Fruit fly (Drosophila melanogaster) whole organism, pupa: ENCODE results near the gene mat.

ENCODE experiments used
- CG10348 ChIP-seq: fragments of 200-800 bp; sonication (Bioruptor generic); IDR thresholded peaks from 2 replicates; pipeline ENCODE4 v1.3.6; 2022; ENCODE audit warnings: missing biosample characterization, missing genetic modification characterization
- CG12605 ChIP-seq: fragments of 200-800 bp; sonication (Bioruptor generic); IDR thresholded peaks from 2 replicates; pipeline ENCODE4 v1.3.6; 2022; ENCODE audit warnings: missing biosample characterization, missing genetic modification characterization
- CG14655 ChIP-seq: fragments of 200-800 bp; sonication (Bioruptor generic); optimal IDR thresholded peaks from 3 replicates; lab custom pipeline; 2017; ENCODE audit warnings: mild to moderate bottlenecking, missing biosample characterization, missing genetic modification reagents, missing genetic modification characterization
- CG15710 ChIP-seq: fragments of 200-800 bp; sonication (Bioruptor generic); optimal IDR thresholded peaks from 2 replicates; lab custom pipeline; 2018; ENCODE audit warnings: missing biosample characterization, mild to moderate bottlenecking, missing genetic modification characterization, moderate library complexity
- CG32121 ChIP-seq: fragments of 200-800 bp; sonication (Bioruptor generic); IDR thresholded peaks from 2 replicates; pipeline ENCODE4 v1.3.6; 2022; ENCODE audit warnings: missing biosample characterization, missing genetic modification characterization
- CG34367 ChIP-seq: fragments of 200-800 bp; sonication (Bioruptor generic); optimal IDR thresholded peaks from 2 replicates; lab custom pipeline; 2018; ENCODE audit warnings: missing biosample characterization, mild to moderate bottlenecking, missing genetic modification characterization
- CG4496 ChIP-seq: fragments of 200-800 bp; sonication (Bioruptor generic); IDR thresholded peaks from 3 replicates; pipeline ENCODE4 v1.3.6; 2022; ENCODE audit warnings: missing biosample characterization, missing genetic modification characterization
- CG8159 ChIP-seq: fragments of 200-800 bp; sonication (Bioruptor generic); optimal IDR thresholded peaks from 3 replicates; lab custom pipeline; 2018; ENCODE audit warnings: missing biosample characterization, mild to moderate bottlenecking, missing genetic modification characterization, moderate library complexity
- CG8301 ChIP-seq: fragments of 200-800 bp; sonication (Bioruptor generic); optimal IDR thresholded peaks from 2 replicates; lab custom pipeline; 2018; ENCODE audit warnings: missing biosample characterization, mild to moderate bottlenecking, missing genetic modification characterization
- CG9948 ChIP-seq: fragments of 200-800 bp; sonication (Bioruptor generic); optimal IDR thresholded peaks from 2 replicates; lab custom pipeline; 2018; ENCODE audit warnings: missing biosample characterization, mild to moderate bottlenecking, missing genetic modification characterization, moderate library complexity
- D1 ChIP-seq: fragments of 200-800 bp; sonication (Bioruptor generic); optimal IDR thresholded peaks from 2 replicates; lab custom pipeline; 2018; ENCODE audit warnings: missing biosample characterization, mild to moderate bottlenecking, missing genetic modification characterization, moderate library complexity
- EcR ChIP-seq: fragments of 200-800 bp; sonication (Bioruptor generic); optimal IDR thresholded peaks from 3 replicates; lab custom pipeline; 2019; ENCODE audit warnings: missing biosample characterization, missing genetic modification characterization, mild to moderate bottlenecking, moderate library complexity, missing genetic modification reagents
- Ets98B ChIP-seq: fragments of 200-800 bp; sonication (Bioruptor generic); IDR thresholded peaks from 2 replicates; pipeline ENCODE4 v1.3.6; 2022; ENCODE audit warnings: missing biosample characterization, missing genetic modification characterization
- Pif1A ChIP-seq: fragments of 200-800 bp; sonication (Bioruptor generic); optimal IDR thresholded peaks from 3 replicates; lab custom pipeline; 2016; ENCODE audit warnings: missing biosample characterization, missing genetic modification characterization
- Pif1B ChIP-seq: fragments of 200-800 bp; sonication (Bioruptor generic); optimal IDR thresholded peaks from 3 replicates; lab custom pipeline; 2016; ENCODE audit warnings: missing biosample characterization, missing genetic modification characterization
- Snoo ChIP-seq: fragments of 200-800 bp; sonication (Bioruptor generic); optimal IDR thresholded peaks from 3 replicates; lab custom pipeline; 2017; ENCODE audit warnings: missing biosample characterization, mild to moderate bottlenecking, missing genetic modification characterization, inconsistent platforms
- fd96Ca ChIP-seq: fragments of 200-800 bp; sonication (Bioruptor generic); IDR thresholded peaks from 3 replicates; pipeline ENCODE4 v1.3.6; 2022; ENCODE audit warnings: missing biosample characterization, missing genetic modification characterization
- rn ChIP-seq: fragments of 200-800 bp; sonication (Bioruptor generic); IDR thresholded peaks from 2 replicates; pipeline ENCODE4 v1.3.6; 2022; ENCODE audit warnings: missing biosample characterization, missing genetic modification characterization

mat gene

DNA sequence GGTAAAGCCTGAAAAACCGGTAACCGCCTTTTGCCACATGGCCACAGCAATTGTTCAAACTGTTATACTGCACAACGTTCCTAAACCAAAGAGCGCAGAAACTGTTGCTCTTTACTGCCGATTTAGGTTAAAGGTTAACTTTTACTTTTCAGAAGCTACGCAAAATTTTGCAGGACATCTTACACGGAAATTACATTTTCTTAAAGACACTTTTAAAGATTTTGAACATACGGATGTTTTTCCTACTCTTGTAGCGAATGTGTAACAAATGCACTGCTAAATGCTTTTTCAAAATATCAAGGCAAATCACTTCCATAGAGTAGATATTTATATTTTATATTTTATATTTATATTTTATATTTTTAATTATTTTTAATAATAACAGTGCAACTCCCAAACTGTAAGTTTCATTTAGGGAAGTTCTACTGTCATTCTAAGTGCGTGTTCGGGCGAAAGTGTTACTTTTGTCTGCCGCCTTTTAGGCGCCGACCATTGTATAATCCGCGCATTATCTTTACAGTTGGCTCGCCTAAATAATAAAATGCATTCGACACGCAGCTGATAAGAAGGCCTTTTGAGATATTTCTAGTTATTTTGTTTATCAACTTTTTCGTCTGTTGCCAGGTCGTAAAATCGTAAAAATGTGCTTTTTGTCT is 20.3 kb upstream of the mat start:
- TF ChIP-seq rn (no peak), Snoo (tag; lab: Kevin White, UChicago) (no peak), Ets98B (no peak), CG12605 (GFP tag; lab: Robert Waterston, UW) (no peak), fd96Ca (no peak)

DNA sequence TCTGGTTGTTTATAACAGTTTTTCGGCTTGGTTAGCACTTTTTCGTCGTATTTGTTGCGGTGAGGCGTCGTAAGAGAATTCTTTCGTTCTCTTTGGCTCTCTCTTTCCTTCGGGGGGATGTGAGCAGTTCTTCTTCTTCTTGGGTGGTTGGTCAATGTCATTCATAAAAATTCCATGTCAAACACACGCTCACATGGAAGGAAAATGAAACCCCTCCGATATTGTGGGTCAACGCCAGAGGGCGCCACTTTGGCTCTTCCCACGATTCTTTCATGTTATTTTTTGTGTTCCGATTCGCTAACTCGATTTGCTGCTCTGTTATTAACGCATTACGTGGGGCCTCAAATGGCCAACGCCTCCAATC is 19.8 kb upstream of the mat start:
- TF ChIP-seq CG14655 (GFP tag; lab: Kevin White, UChicago), result no peak
- TF ChIP-seq, all 21 proteins: peak for 0

DNA sequence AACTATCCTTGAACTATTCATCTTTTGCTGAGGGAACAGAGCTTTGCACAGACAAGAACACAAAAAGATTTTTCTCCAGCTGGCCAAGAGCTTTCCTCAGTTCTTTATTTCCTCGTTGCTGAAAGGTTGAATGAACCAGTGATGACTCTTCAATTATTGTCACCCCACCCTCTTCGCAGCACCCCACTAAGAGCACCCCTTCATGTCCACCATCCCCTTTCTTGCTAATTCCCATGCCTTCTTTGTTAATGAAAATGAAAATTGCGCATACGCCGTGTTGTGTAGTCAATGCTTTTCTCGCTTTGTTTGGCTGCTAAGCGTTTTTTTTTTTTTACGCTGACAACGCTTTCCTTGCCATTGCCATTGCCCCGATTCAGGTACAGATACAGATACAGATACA is 18.9 kb upstream of the mat start:
- TF ChIP-seq EcR (GFP tag; lab: Kevin White, UChicago), result peak; percentile 92
- no peak for TF ChIP-seq CG8301 (tag; lab: Kevin White, UChicago)
- TF ChIP-seq Pif1B (GFP tag; lab: Kevin White, UChicago), result no peak
- TF ChIP-seq CG34367 (tag; lab: Kevin White, UChicago), result no peak
- no peak for TF ChIP-seq CG10348 (GFP tag; lab: Robert Waterston, UW)

DNA sequence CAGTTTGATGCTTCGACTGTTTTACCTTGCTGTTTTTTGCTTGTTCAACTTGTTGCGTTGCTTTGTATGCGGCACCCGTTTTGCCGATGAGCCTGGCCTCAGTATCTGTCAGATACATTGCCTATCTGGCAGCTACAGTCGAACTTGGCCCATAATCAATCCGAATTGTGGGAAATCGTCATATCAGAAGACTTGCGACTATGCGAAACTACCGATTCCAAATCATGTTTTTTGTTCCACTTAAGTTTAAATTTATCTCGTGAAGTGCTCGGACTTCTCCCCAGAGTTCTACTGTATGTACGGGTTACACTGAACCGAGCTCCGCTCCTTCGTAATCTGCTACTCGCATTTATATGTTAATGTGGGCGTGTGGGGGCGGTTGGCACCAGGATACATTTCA is 18.5 kb upstream of the mat start:
- TF ChIP-seq CG34367 (tag; lab: Kevin White, UChicago) (no peak), Snoo (tag; lab: Kevin White, UChicago) (no peak), fd96Ca (0 out of 3 replicates have a peak, but pooled peaks have one; percentile 52), Ets98B (peak; percentile 40), CG8159 (tag; lab: Kevin White, UChicago) (peak; percentile 33), Pif1A (GFP tag; lab: Kevin White, UChicago) (no peak), rn (no peak), CG4496 (GFP tag; lab: Robert Waterston, UW) (peak; percentile 68; the same call in 2 of the 3 replicates)

DNA sequence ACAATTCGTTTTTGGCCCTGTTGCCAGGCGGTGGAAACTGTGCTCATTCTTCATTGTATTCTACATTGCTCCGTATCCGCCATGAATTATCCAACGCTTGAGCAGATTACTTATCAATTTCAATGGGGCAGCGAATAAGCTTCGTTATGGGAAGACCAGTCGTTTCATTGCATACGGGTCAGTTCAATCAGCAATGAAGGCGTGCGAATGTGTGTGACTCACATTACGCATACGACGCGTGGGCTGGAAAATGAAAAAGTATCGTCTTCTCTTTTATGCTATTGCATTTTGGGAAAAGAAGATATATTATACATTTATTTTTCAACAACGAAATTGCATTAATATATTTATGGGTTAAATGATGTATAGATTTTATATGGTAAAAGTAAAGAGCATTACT is 17.7 kb upstream of the mat start:
- TF ChIP-seq CG34367 (tag; lab: Kevin White, UChicago) (no peak), CG15710 (tag; lab: Kevin White, UChicago) (no peak), D1 (tag; lab: Kevin White, UChicago) (no peak), Ets98B (no peak), fd96Ca (no peak), CG12605 (GFP tag; lab: Robert Waterston, UW) (no peak), CG4496 (GFP tag; lab: Robert Waterston, UW) (no peak)

DNA sequence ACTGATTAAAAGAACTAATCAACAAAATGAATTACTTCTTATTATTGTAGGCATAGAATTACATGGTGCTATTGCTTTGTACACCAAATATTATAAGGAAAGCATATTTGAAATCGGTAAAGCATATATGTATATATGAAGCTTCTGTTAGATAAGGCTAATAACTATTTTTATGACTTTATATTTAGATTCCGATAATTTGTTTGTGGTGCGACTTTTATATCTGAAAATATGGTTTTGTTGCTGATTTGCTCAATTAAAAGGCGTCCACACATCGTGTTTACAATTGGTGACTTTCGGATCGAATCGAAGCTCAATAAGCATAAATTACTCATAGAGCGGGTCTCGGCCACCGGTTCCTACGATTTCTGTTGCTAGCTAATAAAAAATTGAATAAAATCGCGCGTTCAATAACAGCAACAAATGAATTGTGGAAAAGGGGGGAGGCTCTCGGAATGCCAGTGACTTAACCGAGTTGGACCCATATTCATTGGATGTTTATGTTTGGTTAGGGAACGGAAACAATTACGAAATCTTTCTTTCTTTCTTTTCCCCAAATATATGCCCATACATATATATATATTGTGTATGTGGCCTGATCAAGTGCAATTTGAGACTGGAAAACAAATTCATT is 17.0 kb upstream of the mat start:
- TF ChIP-seq CG8301 (tag; lab: Kevin White, UChicago) (no peak), CG9948 (tag; lab: Kevin White, UChicago) (no peak), CG14655 (GFP tag; lab: Kevin White, UChicago) (no peak), rn (no peak), Snoo (tag; lab: Kevin White, UChicago) (no peak), CG4496 (GFP tag; lab: Robert Waterston, UW) (no peak), EcR (GFP tag; lab: Kevin White, UChicago) (no peak), CG32121 (GFP tag; lab: Robert Waterston, UW) (no peak), CG34367 (tag; lab: Kevin White, UChicago) (no peak), Pif1A (GFP tag; lab: Kevin White, UChicago) (no peak)

DNA sequence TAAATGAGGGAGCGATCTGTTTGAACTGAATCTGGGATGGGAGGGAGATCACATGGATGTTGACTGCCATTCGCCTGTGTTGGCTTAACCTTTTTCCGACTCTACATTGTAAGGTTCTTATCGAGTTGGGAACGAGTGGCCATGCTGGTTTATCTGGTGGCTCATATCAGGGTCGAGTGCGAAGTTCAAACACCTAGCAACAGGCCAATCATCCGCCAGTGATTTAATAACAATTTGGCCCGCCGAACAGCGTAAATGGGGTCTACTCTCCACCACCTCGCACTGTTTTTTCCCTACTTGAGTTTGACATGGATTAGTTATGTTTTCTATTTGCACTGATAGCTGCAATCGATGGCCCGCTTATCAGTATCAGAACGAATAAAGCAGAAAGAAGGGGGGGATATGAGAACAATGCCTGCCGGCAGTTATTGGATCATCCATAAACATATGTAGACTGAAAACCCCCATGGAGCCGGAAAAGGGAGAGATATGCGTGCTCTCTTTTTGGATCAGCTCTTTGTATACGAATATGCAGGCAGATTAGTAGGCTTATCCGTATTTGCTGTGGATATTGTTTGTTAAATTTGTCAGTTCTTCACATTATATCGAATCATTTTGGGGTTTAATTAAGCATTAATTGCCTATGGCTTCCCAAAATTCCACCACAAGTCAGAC is 15.1 kb upstream of the mat start:
- peak; percentile 55 for TF ChIP-seq EcR (GFP tag; lab: Kevin White, UChicago)
- TF ChIP-seq CG10348 (GFP tag; lab: Robert Waterston, UW), result no peak

DNA sequence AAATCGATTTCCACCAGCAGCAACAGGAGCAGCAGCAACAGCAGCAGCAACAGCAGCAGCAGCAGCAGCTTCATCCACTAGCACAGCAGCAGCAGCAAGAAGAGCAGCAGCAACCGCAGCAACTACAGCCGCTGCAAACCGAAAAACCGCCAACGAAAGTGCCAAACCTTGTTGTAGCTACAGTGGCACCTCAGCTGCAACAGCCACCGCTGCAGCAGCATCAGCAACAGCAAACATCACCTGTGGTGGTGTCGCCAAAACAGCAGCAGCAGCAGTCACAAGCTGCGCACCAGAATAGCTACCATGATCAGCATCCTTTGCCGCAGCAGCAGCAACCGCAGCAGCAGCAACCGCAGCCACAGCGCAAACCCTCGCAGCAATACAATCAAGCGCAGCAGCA is 14.3 kb upstream of the mat start:
- TF ChIP-seq CG12605 (GFP tag; lab: Robert Waterston, UW) (no peak), CG4496 (GFP tag; lab: Robert Waterston, UW) (no peak), EcR (GFP tag; lab: Kevin White, UChicago) (no peak), Ets98B (no peak)
- TF ChIP-seq, all 21 proteins: peak for 0
